Fruit fly (Drosophila melanogaster) whole organism, embryonic: Measurements from ENCODE around the gene Vps8.
A peak's percentile ranks its signal among the peaks of the same experiment; 100 is the strongest.

Experiments used
- BEAF-32 ChIP-seq: fragments of 200-800 bp; sonication (Bioruptor generic); optimal IDR thresholded peaks from 3 replicates; lab custom pipeline; 2017; ENCODE audit warnings: missing biosample characterization, missing genetic modification characterization, mild to moderate bottlenecking, moderate library complexity, missing genetic modification reagents
- CG10543 ChIP-seq: fragments of 200-800 bp; sonication (Bioruptor generic); optimal IDR thresholded peaks from 3 replicates; lab custom pipeline; 2017; ENCODE audit warnings: missing biosample characterization, mild to moderate bottlenecking, missing genetic modification characterization, moderate library complexity
- CG11247 ChIP-seq: fragments of 200-800 bp; sonication (Bioruptor generic); IDR thresholded peaks from 2 replicates; pipeline ENCODE4 v1.3.6; 2022; ENCODE audit warnings: missing biosample characterization, missing genetic modification characterization
- CG11560 ChIP-seq: fragments of 200-800 bp; sonication (Bioruptor generic); IDR thresholded peaks from 3 replicates; pipeline ENCODE4 v1.3.6; 2022; ENCODE audit warnings: missing biosample characterization, missing genetic modification characterization
- CG12071 ChIP-seq: fragments of 200-800 bp; sonication (Bioruptor generic); optimal IDR thresholded peaks from 3 replicates; lab custom pipeline; 2018; ENCODE audit warnings: missing biosample characterization, mild to moderate bottlenecking, missing genetic modification characterization
- CG1233 ChIP-seq: fragments of 200-800 bp; sonication (Bioruptor generic); optimal IDR thresholded peaks from 4 replicates; lab custom pipeline; 2018; ENCODE audit warnings: missing biosample characterization, mild to moderate bottlenecking, missing genetic modification characterization
- CG13424 ChIP-seq: fragments of 200-800 bp; sonication (Bioruptor generic); optimal IDR thresholded peaks from 2 replicates; lab custom pipeline; 2019; ENCODE audit warnings: missing biosample characterization, mild to moderate bottlenecking, missing genetic modification characterization, moderate library complexity
- CG13775 ChIP-seq: fragments of 200-800 bp; sonication (Bioruptor generic); optimal IDR thresholded peaks from 3 replicates; lab custom pipeline; 2017; ENCODE audit warnings: missing biosample characterization, mild to moderate bottlenecking, missing genetic modification characterization
- CG15514 ChIP-seq: fragments of 200-800 bp; sonication (Bioruptor generic); optimal IDR thresholded peaks from 3 replicates; lab custom pipeline; 2017; ENCODE audit warnings: missing biosample characterization, missing genetic modification characterization, mild to moderate bottlenecking, moderate library complexity, missing genetic modification reagents
- CG15601 ChIP-seq: fragments of 200-800 bp; sonication (Bioruptor generic); optimal IDR thresholded peaks from 3 replicates; lab custom pipeline; 2019; ENCODE audit warnings: missing biosample characterization, mild to moderate bottlenecking, missing genetic modification characterization, moderate library complexity
- CG1602 ChIP-seq: fragments of 200-800 bp; sonication (Bioruptor generic); optimal IDR thresholded peaks from 3 replicates; lab custom pipeline; 2016; ENCODE audit warnings: missing biosample characterization, missing genetic modification characterization
- CG16779 ChIP-seq: fragments of 200-800 bp; sonication (Bioruptor generic); IDR thresholded peaks from 2 replicates; pipeline ENCODE4 v1.3.6; 2022; ENCODE audit warnings: missing biosample characterization, missing genetic modification characterization
- CG17359 ChIP-seq: fragments of 200-800 bp; sonication (Bioruptor generic); optimal IDR thresholded peaks from 3 replicates; lab custom pipeline; 2018; ENCODE audit warnings: missing biosample characterization, mild to moderate bottlenecking, missing genetic modification characterization, moderate library complexity
- CG1792 ChIP-seq: fragments of 200-800 bp; sonication (Bioruptor generic); optimal IDR thresholded peaks from 2 replicates; lab custom pipeline; 2016; ENCODE audit warnings: missing biosample characterization, missing genetic modification characterization
- CG2116 ChIP-seq: fragments of 200-800 bp; sonication (Bioruptor generic); optimal IDR thresholded peaks from 3 replicates; lab custom pipeline; 2018; ENCODE audit warnings: missing biosample characterization, mild to moderate bottlenecking, missing genetic modification characterization
- CG2129 ChIP-seq: fragments of 200-800 bp; sonication (Bioruptor generic); IDR thresholded peaks from 2 replicates; pipeline ENCODE4 v1.3.6; 2022; ENCODE audit warnings: missing biosample characterization, missing genetic modification characterization; ENCODE audit not compliant: partially characterized antibody
- CG31224 ChIP-seq: fragments of 200-800 bp; sonication (Bioruptor generic); IDR thresholded peaks from 2 replicates; pipeline ENCODE4 v1.3.6; 2022; ENCODE audit warnings: missing biosample characterization, missing genetic modification characterization
- CG34376 ChIP-seq: fragments of 200-800 bp; sonication (Bioruptor generic); optimal IDR thresholded peaks from 2 replicates; lab custom pipeline; 2018; ENCODE audit warnings: missing biosample characterization, mild to moderate bottlenecking, missing genetic modification characterization
- CG3726 ChIP-seq: fragments of 200-800 bp; sonication (Bioruptor generic); IDR thresholded peaks from 3 replicates; pipeline ENCODE4, ENCODE4 v1.3.6; 2022; ENCODE audit warnings: missing biosample characterization, missing genetic modification characterization
- CG6765 ChIP-seq: fragments of 200-800 bp; sonication (Bioruptor generic); optimal IDR thresholded peaks from 3 replicates; lab custom pipeline; 2017; ENCODE audit warnings: missing biosample characterization, mild to moderate bottlenecking, missing genetic modification characterization
- CG6813 ChIP-seq: fragments of 200-800 bp; sonication (Bioruptor generic); optimal IDR thresholded peaks from 2 replicates; lab custom pipeline; 2017; ENCODE audit warnings: missing biosample characterization, missing genetic modification characterization, mild to moderate bottlenecking, moderate library complexity, missing genetic modification reagents
- CG7556 ChIP-seq: fragments of 200-800 bp; sonication (Bioruptor generic); optimal IDR thresholded peaks from 2 replicates; lab custom pipeline; 2017; ENCODE audit warnings: missing biosample characterization, mild to moderate bottlenecking, missing genetic modification characterization
- CG7987 ChIP-seq: fragments of 200-800 bp; sonication (Bioruptor generic); optimal IDR thresholded peaks from 2 replicates; lab custom pipeline; 2018; ENCODE audit warnings: missing biosample characterization, mild to moderate bottlenecking, missing genetic modification characterization, moderate library complexity
- CG8944 ChIP-seq: fragments of 200-800 bp; sonication (Bioruptor generic); optimal IDR thresholded peaks from 3 replicates; lab custom pipeline; 2016; ENCODE audit warnings: missing biosample characterization, missing genetic modification characterization
- Doc3 ChIP-seq: fragments of 200-800 bp; sonication (Bioruptor generic); IDR thresholded peaks from 3 replicates; pipeline ENCODE4 v1.3.6; 2022; ENCODE audit warnings: missing biosample characterization, missing genetic modification characterization; ENCODE audit not compliant: partially characterized antibody
- E2f1 ChIP-seq: fragments of 200-800 bp; sonication (Bioruptor generic); IDR thresholded peaks from 2 replicates; pipeline ENCODE4 v1.3.6; 2022; ENCODE audit warnings: missing biosample characterization, missing genetic modification characterization
- Eip74EF ChIP-seq, 2 experiments: fragments of 200-800 bp in 1 of 2; fragments of >200 bp in 1 of 2; sonication (Bioruptor generic) in 1 of 2; optimal IDR thresholded peaks; 2 replicates each; lab custom pipeline; 2017 to 2019; ENCODE audit warnings: missing biosample characterization in 2 of 2, missing genetic modification characterization in 2 of 2, mild to moderate bottlenecking in 1 of 2, moderate library complexity in 1 of 2
- Fer3 ChIP-seq: fragments of 200-800 bp; sonication (Bioruptor generic); optimal IDR thresholded peaks from 2 replicates; lab custom pipeline; 2018; ENCODE audit warnings: missing biosample characterization, mild to moderate bottlenecking, missing genetic modification characterization, moderate library complexity
- Gug ChIP-seq: fragments of 200-800 bp; sonication (Bioruptor generic); IDR thresholded peaks from 4 replicates; pipeline ENCODE4 v1.3.6; 2022; ENCODE audit warnings: missing biosample characterization, missing genetic modification characterization
- Hey ChIP-seq: fragments of 200-800 bp; sonication (Bioruptor generic); optimal IDR thresholded peaks from 3 replicates; lab custom pipeline; 2018; ENCODE audit warnings: missing biosample characterization, mild to moderate bottlenecking, missing genetic modification characterization
- Meics ChIP-seq: fragments of 200-800 bp; sonication (Bioruptor generic); optimal IDR thresholded peaks from 2 replicates; lab custom pipeline; 2017; ENCODE audit warnings: missing biosample characterization, mild to moderate bottlenecking, missing genetic modification characterization
- Ptx1 ChIP-seq: fragments of 200-800 bp; sonication (Bioruptor generic); IDR thresholded peaks from 2 replicates; pipeline ENCODE4 v1.3.6; 2022; ENCODE audit warnings: missing biosample characterization, missing genetic modification characterization
- Sin3A ChIP-seq: fragments of >200 bp; optimal IDR thresholded peaks from 2 replicates; lab custom pipeline; 2018
- Stat92E ChIP-seq, 3 experiments: fragments of >200 bp in 2 of 3; fragments of 200-800 bp in 1 of 3; sonication (Bioruptor generic) in 1 of 3; optimal IDR thresholded peaks; 2 replicates each; lab custom pipeline; 2017 to 2019; ENCODE audit warnings: missing biosample characterization in 3 of 3, missing genetic modification characterization in 3 of 3, mild to moderate bottlenecking in 1 of 3, moderate library complexity in 1 of 3
- bab2 ChIP-seq: fragments of 200-800 bp; sonication (Bioruptor generic); optimal IDR thresholded peaks from 2 replicates; lab custom pipeline; 2016; ENCODE audit warnings: missing biosample characterization, missing genetic modification characterization
- dm ChIP-seq: fragments of 200-800 bp; sonication (Bioruptor generic); optimal IDR thresholded peaks from 3 replicates; lab custom pipeline; 2016; ENCODE audit warnings: missing biosample characterization, missing genetic modification characterization
- dysf ChIP-seq: fragments of 200-800 bp; sonication (Bioruptor generic); IDR thresholded peaks from 3 replicates; pipeline ENCODE4 v1.3.6; 2022; ENCODE audit warnings: missing biosample characterization, missing genetic modification characterization
- fru ChIP-seq: fragments of >200 bp; optimal IDR thresholded peaks from 2 replicates; lab custom pipeline; 2017
- gsb-n ChIP-seq: fragments of 200-800 bp; sonication (Bioruptor generic); optimal IDR thresholded peaks from 3 replicates; lab custom pipeline; 2018; ENCODE audit warnings: missing biosample characterization, mild to moderate bottlenecking, missing genetic modification characterization
- kah ChIP-seq: fragments of 200-800 bp; sonication (Bioruptor generic); optimal IDR thresholded peaks from 2 replicates; lab custom pipeline; 2018; ENCODE audit warnings: missing biosample characterization, mild to moderate bottlenecking, missing genetic modification characterization
- lola ChIP-seq, 3 experiments: fragments of >200 bp in 2 of 3; fragments of 200-800 bp in 1 of 3; sonication (Bioruptor generic) in 1 of 3; optimal IDR thresholded peaks; 2 replicates each; lab custom pipeline; 2017 to 2019; ENCODE audit warnings: missing biosample characterization in 3 of 3, missing genetic modification characterization in 3 of 3, mild to moderate bottlenecking in 1 of 3, moderate library complexity in 1 of 3
- nerfin-1 ChIP-seq: fragments of 200-800 bp; sonication (Bioruptor generic); optimal IDR thresholded peaks from 3 replicates; lab custom pipeline; 2019; ENCODE audit warnings: missing biosample characterization, mild to moderate bottlenecking, missing genetic modification characterization, moderate library complexity
- nmo ChIP-seq: fragments of 200-800 bp; sonication (Bioruptor generic); optimal IDR thresholded peaks from 2 replicates; lab custom pipeline; 2018; ENCODE audit warnings: missing biosample characterization, mild to moderate bottlenecking, missing genetic modification characterization, moderate library complexity
- pho ChIP-seq: fragments of 200-800 bp; sonication (Bioruptor generic); optimal IDR thresholded peaks from 2 replicates; lab custom pipeline; 2016; ENCODE audit warnings: missing biosample characterization, missing genetic modification characterization
- prd ChIP-seq, 3 experiments: fragments of >200 bp in 2 of 3; fragments of 200-800 bp in 1 of 3; sonication (Bioruptor generic) in 1 of 3; optimal IDR thresholded peaks in 2 of 3; IDR thresholded peaks in 1 of 3; 2 replicates in 2 of 3; 3 replicates in 1 of 3; pipeline versions ENCODE4 v1.3.6 to Lab custom; 2017 to 2022; ENCODE audit warnings: missing biosample characterization in 1 of 3, missing genetic modification characterization in 1 of 3
- sna ChIP-seq: fragments of 200-800 bp; sonication (Bioruptor generic); IDR thresholded peaks from 2 replicates; pipeline ENCODE4 v1.3.6; 2022; ENCODE audit warnings: missing biosample characterization, missing genetic modification characterization; ENCODE audit not compliant: partially characterized antibody
- unpg ChIP-seq: fragments of 200-800 bp; sonication (Bioruptor generic); optimal IDR thresholded peaks from 3 replicates; lab custom pipeline; 2018; ENCODE audit warnings: missing biosample characterization, mild to moderate bottlenecking, missing genetic modification characterization, moderate library complexity
- z ChIP-seq: fragments of 200-800 bp; sonication (Bioruptor generic); IDR thresholded peaks from 3 replicates; pipeline ENCODE4 v1.3.6; 2022; ENCODE audit warnings: missing biosample characterization, missing genetic modification characterization

Gene Vps8

dm6 chr3L:6467691-6468329, 27.3 kb downstream of the Vps8 start (continued):
- no peak for TF ChIP-seq CG12071 (GFP tag; lab: Kevin White, UChicago)
- peak; percentile 82 for TF ChIP-seq gsb-n (tag; lab: Kevin White, UChicago)
- TF ChIP-seq CG6765 (GFP tag; lab: Kevin White, UChicago): no peak
- TF ChIP-seq Meics (GFP tag; lab: Kevin White, UChicago): peak; percentile 28
- no peak for TF ChIP-seq prd (optimal IDR thresholded peaks at IDR 0.05; lab: Kevin White, UChicago)
- TF ChIP-seq prd (GFP tag; IDR thresholded peaks at IDR 0.05; lab: Robert Waterston, UW): peak; percentile 84
- TF ChIP-seq CG1233 (GFP tag; lab: Kevin White, UChicago): peak; percentile 62
- peak; percentile 57; the same call in 1 of the 3 replicates for TF ChIP-seq CG3726 (GFP tag; lab: Robert Waterston, UW)
- no peak for TF ChIP-seq BEAF-32 (GFP tag; lab: Kevin White, UChicago)
- TF ChIP-seq CG13775 (GFP tag; lab: Kevin White, UChicago): peak; percentile 65
- peak in 1 of 3 experiments; percentile 62 for TF ChIP-seq Stat92E (GFP tag; optimal IDR thresholded peaks at IDR 0.05; lab: Kevin White, UChicago)
- TF ChIP-seq E2f1: peak; percentile 49; the same call in 1 of the 2 replicates
- TF ChIP-seq CG15514: no peak
- peak; percentile 76 for TF ChIP-seq CG1602 (GFP tag; lab: Kevin White, UChicago)
- no peak for TF ChIP-seq Fer3 (tag; lab: Kevin White, UChicago)
- peak; percentile 77 for TF ChIP-seq unpg (GFP tag; lab: Kevin White, UChicago)
- TF ChIP-seq pho (GFP tag; lab: Kevin White, UChicago): no peak
- TF ChIP-seq CG11247 (GFP tag; lab: Robert Waterston, UW): no peak
- TF ChIP-seq dm (GFP tag; lab: Kevin White, UChicago): no peak
- no peak for TF ChIP-seq Hey (tag; lab: Kevin White, UChicago)
- TF ChIP-seq CG8944 (GFP tag; lab: Kevin White, UChicago): no peak
- TF ChIP-seq nmo (GFP tag; lab: Kevin White, UChicago): peak; percentile 84
- peak; percentile 79 for TF ChIP-seq CG13424
- no peak for TF ChIP-seq CG31224 (GFP tag; lab: Robert Waterston, UW)
- no peak for TF ChIP-seq Sin3A (lab: Kevin White, UChicago)
- no peak for TF ChIP-seq CG10543 (GFP tag; lab: Kevin White, UChicago)
- TF ChIP-seq Gug (GFP tag; lab: Robert Waterston, UW): no peak
- peak; percentile 17 for TF ChIP-seq CG2116
- TF ChIP-seq sna (GFP tag; lab: Robert Waterston, UW): no peak
- TF ChIP-seq CG16779 (GFP tag; lab: Robert Waterston, UW): no peak
- peak; percentile 75 for TF ChIP-seq Ptx1 (GFP tag; lab: Robert Waterston, UW)
- TF ChIP-seq lola (GFP tag; optimal IDR thresholded peaks at IDR 0.05; lab: Kevin White, UChicago): peak in 1 of 3 experiments; percentile 89
- peak; percentile 69 for TF ChIP-seq CG17359 (tag; lab: Kevin White, UChicago)
- peak; percentile 81 for TF ChIP-seq CG15601 (tag; lab: Kevin White, UChicago)
- no peak for TF ChIP-seq CG34376
- TF ChIP-seq CG1792 (GFP tag; lab: Kevin White, UChicago): no peak
- no peak for TF ChIP-seq CG7987 (GFP tag; lab: Kevin White, UChicago)
- peak; percentile 30 for TF ChIP-seq bab2 (GFP tag; lab: Kevin White, UChicago)
- TF ChIP-seq z (GFP tag; lab: Robert Waterston, UW): no peak
- 0 out of 3 replicates have a peak, but pooled peaks have one; percentile 34 for TF ChIP-seq CG11560 (tag; lab: Robert Waterston, UW)
- peak; percentile 15 for TF ChIP-seq kah (GFP tag; lab: Kevin White, UChicago)
- TF ChIP-seq Eip74EF (GFP tag; optimal IDR thresholded peaks at IDR 0.05; lab: Kevin White, UChicago): peak in 1 of 2 experiments; percentile 67
- no peak for TF ChIP-seq CG2129 (GFP tag; lab: Robert Waterston, UW)
- peak; percentile 64; the same call in 2 of the 3 replicates for TF ChIP-seq dysf (GFP tag; lab: Robert Waterston, UW)
- TF ChIP-seq CG7556 (GFP tag; lab: Kevin White, UChicago): peak; percentile 74
- peak; percentile 46 for TF ChIP-seq nerfin-1 (tag; lab: Kevin White, UChicago)
- TF ChIP-seq CG6813: peak; percentile 32
- no peak for TF ChIP-seq fru (lab: Kevin White, UChicago)
- no peak for TF ChIP-seq Doc3
